Fruit fly (Drosophila melanogaster): ENCODE measurements around the gene Pde11.

DNA sequence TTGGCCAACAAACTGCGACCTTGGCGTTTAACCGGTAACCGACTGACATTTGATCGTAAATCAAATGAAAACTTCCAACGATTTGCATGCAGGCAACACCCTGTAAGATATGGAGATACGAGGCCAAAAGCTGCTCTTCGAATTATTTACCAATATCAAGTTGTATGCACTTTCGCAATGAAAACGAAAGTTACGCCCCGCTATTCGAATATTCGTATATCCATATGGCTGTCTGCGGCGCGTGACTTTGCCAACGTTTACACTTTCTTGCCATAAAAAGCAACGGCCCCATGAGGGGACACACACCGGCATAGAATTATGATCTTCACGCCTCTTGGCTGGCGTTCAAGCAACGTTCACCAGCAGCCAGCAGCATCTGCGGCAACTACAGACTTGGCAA is 67.9 kb downstream of the Pde11 start:
- TF ChIP-seq CG8478 (optimal IDR thresholded peaks at IDR 0.05) (no peak), psq (optimal IDR thresholded peaks at IDR 0.05) (no peak), pan (optimal IDR thresholded peaks at IDR 0.05) (no peak), Dll (optimal IDR thresholded peaks at IDR 0.05) (no peak)

Data from whole organism.